Worm (Caenorhabditis elegans) whole organism, late embryonic: ENCODE data around the gene srx-130.

Source experiments
- C08G9.2 ChIP-seq: sonication (generic microtip); optimal IDR thresholded peaks from 2 replicates; lab custom pipeline; 2016; ENCODE audit warnings: mild to moderate bottlenecking, missing genetic modification characterization, moderate library complexity, missing compliant biosample characterization
- C38D4.7 ChIP-seq: fragments of 200-800 bp; sonication (Bioruptor generic); optimal IDR thresholded peaks from 2 replicates; lab custom pipeline; 2018; ENCODE audit warnings: mild to moderate bottlenecking, missing genetic modification characterization, moderate library complexity, missing compliant biosample characterization
- K02D7.2 ChIP-seq: sonication (generic microtip); optimal IDR thresholded peaks from 2 replicates; lab custom pipeline; 2017; ENCODE audit warnings: mild to moderate bottlenecking, missing genetic modification characterization, missing compliant biosample characterization
- K09A11.1 ChIP-seq: sonication (generic microtip); optimal IDR thresholded peaks from 2 replicates; lab custom pipeline; 2017; ENCODE audit warnings: antibody characterized with exemption, mild to moderate bottlenecking, missing genetic modification characterization, missing compliant biosample characterization; ENCODE audit not compliant: insufficient read depth
- Y22D7AL.16 ChIP-seq: sonication (generic microtip); optimal IDR thresholded peaks from 2 replicates; lab custom pipeline; 2016; ENCODE audit warnings: missing genetic modification characterization, missing compliant biosample characterization
- ceh-14 ChIP-seq: sonication (generic microtip); optimal IDR thresholded peaks from 2 replicates; lab custom pipeline; 2016; ENCODE audit warnings: missing genotype, missing genetic modification characterization, missing compliant biosample characterization
- ceh-18 ChIP-seq: sonication (generic microtip); optimal IDR thresholded peaks from 2 replicates; lab custom pipeline; 2016; ENCODE audit warnings: missing genetic modification characterization, missing compliant biosample characterization
- ceh-19 ChIP-seq: fragments of 200-800 bp; sonication (Bioruptor generic); optimal IDR thresholded peaks from 2 replicates; lab custom pipeline; 2018; ENCODE audit warnings: mild to moderate bottlenecking, missing genetic modification characterization, missing compliant biosample characterization
- ceh-22 ChIP-seq: sonication (generic microtip); optimal IDR thresholded peaks from 2 replicates; lab custom pipeline; 2017; ENCODE audit warnings: missing biosample characterization, missing genetic modification characterization
- ceh-31 ChIP-seq: sonication (generic microtip); optimal IDR thresholded peaks from 2 replicates; lab custom pipeline; 2016; ENCODE audit warnings: missing genetic modification characterization, missing compliant biosample characterization
- ceh-45 ChIP-seq: fragments of 200-800 bp; sonication (Bioruptor generic); IDR thresholded peaks from 2 replicates; pipeline ENCODE4 v1.3.6; 2022; ENCODE audit warnings: missing genetic modification reagents, missing genetic modification characterization, missing compliant biosample characterization
- che-1 ChIP-seq: sonication (generic microtip); optimal IDR thresholded peaks from 2 replicates; lab custom pipeline; 2016; ENCODE audit warnings: mild to moderate bottlenecking, missing genetic modification characterization, missing compliant biosample characterization
- dmd-4 ChIP-seq: sonication (generic microtip); optimal IDR thresholded peaks from 2 replicates; lab custom pipeline; 2016; ENCODE audit warnings: borderline replicate concordance, missing genetic modification characterization, missing compliant biosample characterization
- ets-4 ChIP-seq: sonication (generic microtip); optimal IDR thresholded peaks from 2 replicates; lab custom pipeline; 2016; ENCODE audit warnings: missing genetic modification characterization, missing compliant biosample characterization
- eyg-1 ChIP-seq: sonication (generic microtip); optimal IDR thresholded peaks from 2 replicates; lab custom pipeline; 2016; ENCODE audit warnings: missing genotype, missing genetic modification characterization, missing compliant biosample characterization
- fax-1 ChIP-seq: sonication (generic microtip); optimal IDR thresholded peaks from 2 replicates; lab custom pipeline; 2016; ENCODE audit warnings: missing genotype, missing genetic modification characterization, missing compliant biosample characterization
- gmeb-2 ChIP-seq: sonication (generic microtip); optimal IDR thresholded peaks from 2 replicates; lab custom pipeline; 2016; ENCODE audit warnings: missing genetic modification characterization, inconsistent platforms, missing compliant biosample characterization
- hlh-6 ChIP-seq: sonication (generic microtip); optimal IDR thresholded peaks from 2 replicates; lab custom pipeline; 2016; ENCODE audit warnings: missing genotype, missing genetic modification characterization, missing compliant biosample characterization
- hlh-8 ChIP-seq: sonication (generic microtip); optimal IDR thresholded peaks from 2 replicates; lab custom pipeline; 2016; ENCODE audit warnings: missing genotype, missing genetic modification characterization, missing compliant biosample characterization
- lim-6 ChIP-seq: sonication (generic microtip); optimal IDR thresholded peaks from 2 replicates; lab custom pipeline; 2016; ENCODE audit warnings: missing genetic modification characterization, missing compliant biosample characterization
- lin-11 ChIP-seq: fragments of 200-800 bp; sonication (Bioruptor generic); optimal IDR thresholded peaks from 2 replicates; lab custom pipeline; 2018; ENCODE audit warnings: mild to moderate bottlenecking, missing genetic modification characterization, missing compliant biosample characterization
- nhr-11 ChIP-seq: fragments of 150-350 bp; optimal IDR thresholded peaks from 2 replicates; lab custom pipeline; 2014; ENCODE audit warnings: missing biosample characterization, missing genetic modification characterization
- odd-2 ChIP-seq: sonication (generic microtip); optimal IDR thresholded peaks from 2 replicates; lab custom pipeline; 2017; ENCODE audit warnings: antibody characterized with exemption, mild to moderate bottlenecking, missing genetic modification characterization, missing compliant biosample characterization
- pag-3 ChIP-seq: sonication (generic microtip); optimal IDR thresholded peaks from 2 replicates; lab custom pipeline; 2016; ENCODE audit warnings: missing compliant biosample characterization, missing genetic modification characterization, borderline replicate concordance
- pat-9 ChIP-seq: fragments of 200-800 bp; sonication (Bioruptor generic); optimal IDR thresholded peaks from 2 replicates; lab custom pipeline; 2018; ENCODE audit warnings: mild to moderate bottlenecking, missing genetic modification characterization, moderate library complexity, missing compliant biosample characterization
- pax-1 ChIP-seq: fragments of 150-350 bp; optimal IDR thresholded peaks from 2 replicates; lab custom pipeline; 2014; ENCODE audit warnings: missing biosample characterization, missing genetic modification characterization
- ref-2 ChIP-seq: sonication (generic microtip); optimal IDR thresholded peaks from 2 replicates; lab custom pipeline; 2016; ENCODE audit warnings: missing genetic modification characterization, missing compliant biosample characterization
- rnt-1 ChIP-seq: sonication (generic microtip); optimal IDR thresholded peaks from 2 replicates; lab custom pipeline; 2016; ENCODE audit warnings: missing genetic modification characterization, missing compliant biosample characterization
- sdc-2 ChIP-seq: sonication (generic microtip); optimal IDR thresholded peaks from 2 replicates; lab custom pipeline; 2016; ENCODE audit warnings: missing genotype, missing genetic modification characterization, missing compliant biosample characterization
- syd-9 ChIP-seq: sonication (generic microtip); optimal IDR thresholded peaks from 2 replicates; lab custom pipeline; 2016; ENCODE audit warnings: mild to moderate bottlenecking, missing genetic modification characterization, moderate library complexity, missing compliant biosample characterization
- tbx-2 ChIP-seq: sonication (generic microtip); optimal IDR thresholded peaks from 2 replicates; lab custom pipeline; 2016; ENCODE audit warnings: missing genetic modification characterization, missing compliant biosample characterization
- ttx-3 ChIP-seq: sonication (generic microtip); optimal IDR thresholded peaks from 2 replicates; lab custom pipeline; 2016; ENCODE audit warnings: missing genetic modification reagents, missing genetic modification characterization, missing compliant biosample characterization
- unc-3 ChIP-seq, 2 experiments: fragments of 200-800 bp in 1 of 2; sonication (Bioruptor generic) in 1 of 2; sonication (generic microtip) in 1 of 2; conservative IDR thresholded peaks in 1 of 2; optimal IDR thresholded peaks in 1 of 2; 2 replicates each; pipeline versions ENCODE4 v1.3.6 to Lab custom; 2016 to 2022; ENCODE audit warnings: missing compliant biosample characterization in 2 of 2, missing genetic modification characterization in 2 of 2, missing genetic modification reagents in 1 of 2
- unc-42 ChIP-seq: sonication (generic microtip); optimal IDR thresholded peaks from 2 replicates; lab custom pipeline; 2016; ENCODE audit warnings: missing genotype, missing genetic modification characterization, missing compliant biosample characterization
- unc-55 ChIP-seq: sonication (generic microtip); optimal IDR thresholded peaks from 2 replicates; lab custom pipeline; 2017; ENCODE audit warnings: missing biosample characterization, missing genetic modification reagents, missing genetic modification characterization
- unc-86 ChIP-seq: sonication (generic microtip); optimal IDR thresholded peaks from 2 replicates; lab custom pipeline; 2016; ENCODE audit warnings: missing genetic modification characterization, missing compliant biosample characterization
- zip-5 ChIP-seq: sonication (generic microtip); optimal IDR thresholded peaks from 2 replicates; lab custom pipeline; 2016; ENCODE audit warnings: missing genetic modification characterization, missing compliant biosample characterization

The srx-130 gene

ce11 chrV:13857132-13857531 is 13.9 kb downstream of the srx-130 start, which contains the start of gene srx-136:
Gene srx-136 (plus strand): TSS chrV:13857432.
- TF ChIP-seq C08G9.2 = no peak
- no peak for TF ChIP-seq ceh-31 (tag; lab: Kevin White, UChicago)
- no peak for TF ChIP-seq lin-11
- TF ChIP-seq tbx-2 = no peak
- TF ChIP-seq ceh-22 (tag; lab: Kevin White, UChicago) = no peak
- TF ChIP-seq gmeb-2 (tag; lab: Kevin White, UChicago) = no peak
- TF ChIP-seq ets-4 = no peak
- no peak for TF ChIP-seq ttx-3
- TF ChIP-seq lim-6 = no peak
- no peak for TF ChIP-seq pax-1
- no peak for TF ChIP-seq dmd-4 (tag; lab: Kevin White, UChicago)
- no peak for TF ChIP-seq rnt-1 (tag; lab: Kevin White, UChicago)
- no peak for TF ChIP-seq pat-9 (tag; lab: Kevin White, UChicago)
- no peak for TF ChIP-seq sdc-2
- TF ChIP-seq K09A11.1 (tag; lab: Kevin White, UChicago) = no peak

ce11 chrV:13858906-13859305 is 15.7 kb downstream of the srx-130 start, which contains the start of gene srx-135:
Gene srx-135 (plus strand): TSS chrV:13859206.
- TF ChIP-seq zip-5 (tag; lab: Kevin White, UChicago) (no peak), unc-55 (GFP tag; lab: Kevin White, UChicago) (no peak), hlh-8 (no peak), che-1 (no peak)

DNA sequence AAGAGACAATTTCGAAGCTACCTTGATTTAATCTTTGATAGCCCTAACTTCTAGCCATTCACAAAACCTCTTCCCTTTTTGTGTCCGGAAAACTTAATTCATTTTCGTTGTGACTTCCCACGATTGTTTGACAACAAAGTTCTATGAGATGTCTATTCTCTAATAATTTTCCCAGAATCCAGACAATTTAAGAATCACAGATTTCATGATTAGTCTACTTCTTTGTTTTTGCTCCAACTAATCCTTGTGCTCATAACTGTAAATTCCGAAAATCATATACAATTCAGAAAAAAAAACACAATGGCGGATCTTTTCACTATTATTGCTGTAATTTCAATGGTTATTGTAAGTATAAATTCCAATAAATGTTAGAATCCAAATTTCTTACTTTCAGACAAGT is 19.3 kb downstream of the srx-130 start, which contains the start of gene srx-137:
Gene srx-137, plus strand, starts transcription at position 301 of the 400 bp plus-strand sequence.
- TF ChIP-seq unc-86 (tag; lab: Kevin White, UChicago) (no peak), ceh-45 (GFP tag; lab: Robert Waterston, UW) (no peak), unc-42 (no peak), Y22D7AL.16 (tag; lab: Kevin White, UChicago) (no peak), C38D4.7 (GFP tag; lab: Kevin White, UChicago) (no peak), dmd-4 (tag; lab: Kevin White, UChicago) (no peak), zip-5 (tag; lab: Kevin White, UChicago) (no peak), hlh-6 (no peak), sdc-2 (no peak), lin-11 (no peak), eyg-1 (tag; lab: Kevin White, UChicago) (no peak), K09A11.1 (tag; lab: Kevin White, UChicago) (no peak)

DNA sequence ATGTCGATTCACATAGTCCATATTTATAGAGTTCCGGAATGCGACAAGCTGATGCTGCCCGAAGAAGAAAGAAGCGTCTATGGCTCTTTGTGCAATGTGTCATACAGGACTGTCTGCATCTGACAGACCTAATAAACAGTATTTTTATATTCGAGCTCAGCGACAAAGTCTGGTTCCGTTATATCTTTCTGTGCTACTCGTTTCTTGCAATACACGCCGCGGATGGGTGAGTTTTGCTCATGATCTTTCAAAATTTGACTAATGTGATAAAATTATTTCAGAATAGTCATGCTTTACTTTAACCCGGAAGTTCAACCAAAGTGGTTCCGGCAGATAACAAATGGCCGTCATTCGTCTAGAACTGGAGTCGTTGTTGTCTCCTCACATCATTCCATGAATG is 20.5 kb downstream of the srx-130 start:
- TF ChIP-seq tbx-2 (no peak), eyg-1 (tag; lab: Kevin White, UChicago) (no peak), ceh-18 (no peak), nhr-11 (no peak), K02D7.2 (tag; lab: Kevin White, UChicago) (no peak), pag-3 (tag; lab: Kevin White, UChicago) (no peak), hlh-8 (no peak), ceh-19 (GFP tag; lab: Kevin White, UChicago) (no peak), dmd-4 (tag; lab: Kevin White, UChicago) (no peak), unc-3 (GFP tag; conservative IDR thresholded peaks at IDR 0.05; lab: Robert Waterston, UW) (no peak), unc-3 (tag; optimal IDR thresholded peaks at IDR 0.05; lab: Kevin White, UChicago) (no peak), fax-1 (no peak), ref-2 (tag; lab: Kevin White, UChicago) (no peak), lin-11 (no peak), hlh-6 (no peak), odd-2 (tag; lab: Kevin White, UChicago) (no peak), syd-9 (no peak), ceh-14 (no peak), unc-86 (tag; lab: Kevin White, UChicago) (no peak)
